Fruit fly (Drosophila melanogaster): Measurements from ENCODE around the gene CG16781.

The CG16781 gene

DNA sequence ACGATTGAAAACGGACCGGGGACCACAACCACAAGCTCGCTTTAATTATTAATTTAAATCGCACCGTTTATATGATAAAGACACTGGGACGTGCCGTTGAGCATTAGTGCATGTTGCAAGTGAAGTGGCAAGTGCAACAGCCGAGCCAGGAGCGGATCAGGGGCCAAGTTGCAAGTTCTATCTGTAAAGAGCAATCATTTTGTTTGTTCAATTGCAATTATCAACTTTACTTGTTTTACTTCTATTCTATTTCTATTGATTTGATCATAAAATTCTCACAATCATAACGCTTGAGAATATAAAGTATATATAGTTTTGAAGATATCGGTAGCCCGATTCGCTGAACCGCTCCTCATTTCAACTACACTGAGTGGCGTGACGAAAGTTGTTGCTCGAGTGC lies 27.7 kb downstream of the CG16781 start:
- TF ChIP-seq CG17801 (GFP tag; optimal IDR thresholded peaks at IDR 0.05; ENCODE audit: partially characterized antibody) = no peak

DNA sequence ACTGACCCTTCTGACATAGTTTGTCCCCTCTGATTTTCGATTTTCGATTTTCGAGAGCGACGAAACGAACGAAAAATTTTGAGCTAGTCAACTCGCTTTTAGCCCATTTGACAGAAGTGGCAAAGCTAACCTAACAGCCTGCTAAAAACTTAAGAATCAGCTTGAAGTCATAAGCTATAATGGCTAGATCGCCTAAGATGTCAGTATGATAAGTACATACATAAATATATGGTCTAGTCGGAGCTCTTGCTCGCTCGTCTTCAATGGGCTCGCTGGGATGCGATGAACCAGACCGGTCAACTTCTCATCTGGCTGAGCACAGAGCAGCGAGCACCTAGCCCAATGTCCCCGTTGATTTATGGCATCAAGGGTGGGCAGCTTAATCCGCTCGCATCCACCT lies 28.1 kb downstream of the CG16781 start, which contains the start of gene CG14269:
TSS of gene CG14269 (minus strand) at position 101 of the 400 bp plus-strand sequence.
- no peak for TF ChIP-seq CG17801 (GFP tag; optimal IDR thresholded peaks at IDR 0.05; ENCODE audit: partially characterized antibody)

DNA sequence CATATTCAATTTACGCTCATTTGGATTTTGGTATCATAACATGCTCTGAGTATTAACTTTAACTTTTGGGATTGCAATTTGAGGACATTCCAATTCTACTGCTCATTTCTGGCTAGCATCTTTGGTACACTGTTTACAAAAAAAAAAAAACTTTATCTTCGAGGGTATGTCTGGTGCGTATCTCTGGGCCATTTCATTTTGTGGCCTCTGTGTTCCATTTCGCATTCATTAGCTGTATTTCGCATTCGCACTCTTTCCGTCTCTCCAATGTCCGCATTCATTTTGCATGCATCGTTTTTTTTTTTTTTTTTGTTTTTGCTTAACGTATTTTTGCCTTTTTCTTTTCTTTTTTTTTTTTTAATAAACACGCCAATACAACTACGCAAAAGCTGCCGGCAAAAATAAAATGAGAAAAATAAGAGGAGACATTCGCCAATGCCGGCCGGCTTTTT lies 30.2 kb downstream of the CG16781 start:
- peak; percentile 75 for TF ChIP-seq CG17801 (GFP tag; optimal IDR thresholded peaks at IDR 0.05; ENCODE audit: partially characterized antibody)

DNA sequence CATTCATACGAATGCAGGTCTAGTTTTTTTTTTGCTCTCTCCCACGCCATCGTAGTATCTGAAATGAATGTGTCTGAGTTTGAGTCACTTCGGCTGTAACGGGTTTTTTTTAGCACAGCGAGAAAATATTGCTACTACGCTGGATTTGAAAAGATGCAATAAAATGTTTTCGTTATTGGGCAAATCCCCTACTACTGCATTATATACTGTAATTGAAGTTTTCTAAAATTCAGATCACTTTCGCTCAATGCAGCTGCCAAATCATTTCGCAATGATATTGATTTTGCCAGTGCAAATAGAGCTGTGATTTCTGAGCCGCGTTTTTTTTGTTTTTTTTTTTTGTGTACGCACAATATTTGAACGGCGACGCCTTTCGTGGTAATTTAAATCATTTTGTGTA lies 30.9 kb downstream of the CG16781 start:
- TF ChIP-seq CG17801 (GFP tag; optimal IDR thresholded peaks at IDR 0.05; ENCODE audit: partially characterized antibody) = peak; percentile 85

DNA sequence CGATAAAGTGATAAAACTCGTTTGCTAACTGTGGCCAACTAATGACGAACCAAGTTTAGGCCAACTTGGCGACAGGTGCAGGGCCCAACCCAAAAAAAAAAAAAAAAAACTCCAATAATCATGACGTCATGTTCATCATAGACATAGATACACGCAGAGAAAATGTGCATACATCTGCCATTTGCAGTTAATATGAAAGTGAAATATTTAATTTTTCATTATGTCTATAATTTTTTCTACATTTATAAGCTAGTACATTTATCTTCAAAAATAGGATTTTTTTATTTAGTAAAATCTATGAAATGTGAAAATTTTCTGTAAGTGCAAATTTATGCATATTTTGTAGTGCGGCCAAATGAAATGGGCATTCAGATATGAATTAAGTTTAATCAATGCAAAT lies 32.2 kb downstream of the CG16781 start:
- peak; percentile 28 for TF ChIP-seq CG17801 (GFP tag; optimal IDR thresholded peaks at IDR 0.05; ENCODE audit: partially characterized antibody)

DNA sequence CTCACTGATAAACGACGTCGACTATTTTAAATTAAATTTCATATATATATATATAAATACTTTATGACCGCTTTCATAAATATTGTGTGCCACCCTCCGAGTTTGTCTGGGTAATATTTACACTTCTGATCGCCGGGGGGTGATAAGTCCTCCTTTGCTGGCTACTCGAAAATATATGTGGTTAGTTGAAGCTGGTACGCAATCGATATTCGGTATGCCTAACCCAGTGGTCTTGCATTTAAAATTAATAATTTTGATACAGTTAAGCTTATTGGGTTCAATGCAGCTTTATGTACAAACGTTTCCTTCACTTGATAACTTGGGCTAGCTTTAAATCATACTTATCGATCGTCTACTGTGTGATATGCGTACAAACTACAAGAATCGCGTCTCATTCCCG lies 33.9 kb downstream of the CG16781 start:
- no peak for TF ChIP-seq CG17801 (GFP tag; optimal IDR thresholded peaks at IDR 0.05; ENCODE audit: partially characterized antibody)

DNA sequence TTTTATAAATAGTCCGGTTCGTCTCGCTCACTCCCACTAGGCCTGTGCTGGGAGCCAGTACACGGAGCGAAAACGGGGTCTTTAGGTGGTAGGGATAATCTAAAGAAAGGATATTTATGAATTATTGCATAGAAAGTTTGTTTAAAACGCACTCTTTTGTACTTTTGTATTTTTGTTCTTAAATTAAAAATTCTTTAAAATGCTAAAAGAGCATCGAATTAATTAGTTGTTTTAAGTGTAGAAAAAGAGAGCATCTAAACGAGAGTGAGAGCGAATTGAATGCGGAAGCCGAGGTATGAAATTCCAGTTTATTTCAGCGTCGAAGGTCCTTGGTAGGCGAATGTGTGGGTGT lies 36.3 kb downstream of the CG16781 start:
- peak; percentile 68 for TF ChIP-seq CG17801 (GFP tag; optimal IDR thresholded peaks at IDR 0.05; ENCODE audit: partially characterized antibody)

DNA sequence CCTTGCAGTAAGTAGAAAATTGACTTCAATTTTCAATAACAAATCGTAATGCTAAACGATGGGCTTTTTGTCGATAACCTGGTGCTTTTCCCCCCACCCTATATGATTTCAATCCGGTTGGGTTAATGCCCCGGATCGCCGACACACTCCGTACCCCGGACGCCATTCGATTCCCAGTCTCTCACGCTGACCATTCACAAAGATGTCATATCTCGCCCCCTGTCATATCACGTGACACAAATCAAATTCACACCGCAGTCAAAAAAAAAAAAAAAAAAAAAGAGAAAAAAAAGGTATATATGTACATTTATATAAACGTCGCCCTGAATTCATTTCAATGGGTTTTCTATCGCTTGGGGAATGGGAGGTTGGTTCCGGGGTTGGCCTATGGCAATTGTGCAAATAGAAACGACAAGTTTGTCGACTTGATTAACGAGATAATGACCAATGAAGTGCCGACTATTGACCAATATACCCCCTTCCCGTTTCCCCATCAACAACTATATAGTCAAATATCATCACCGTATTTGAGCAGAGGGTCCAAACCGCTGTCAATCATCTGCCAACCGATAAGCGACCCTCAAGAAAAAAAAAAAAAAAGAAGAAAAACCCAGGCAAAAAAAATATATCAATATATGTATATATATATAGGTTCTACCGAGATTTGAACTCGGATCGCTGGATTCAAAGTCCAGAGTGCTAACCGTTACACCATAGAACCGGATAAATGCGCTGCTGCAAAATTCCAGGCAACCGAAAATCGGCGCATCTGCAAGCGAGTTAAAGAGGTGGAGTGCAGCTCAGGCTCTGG lies 36.8 kb downstream of the CG16781 start:
- TF ChIP-seq CG17801 (GFP tag; optimal IDR thresholded peaks at IDR 0.05; ENCODE audit: partially characterized antibody) = no peak

DNA sequence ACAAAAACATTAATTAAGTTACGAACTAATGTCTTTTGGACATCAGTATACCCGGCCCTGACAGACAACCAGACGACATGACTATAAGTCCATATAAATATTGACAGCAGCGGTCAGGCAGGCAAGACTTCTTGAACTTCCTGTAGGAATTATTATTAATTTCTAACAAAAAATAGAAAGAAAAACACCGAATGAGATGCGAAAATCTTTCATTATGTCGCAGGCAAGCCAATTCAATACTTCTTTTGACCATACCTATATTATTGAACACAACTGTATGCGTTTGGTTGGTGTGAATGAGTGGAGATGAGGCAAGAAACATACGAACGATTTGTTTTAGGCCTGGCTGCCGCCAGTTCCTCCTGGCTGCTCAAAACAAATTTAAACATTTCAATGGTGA lies 38.9 kb downstream of the CG16781 start:
- TF ChIP-seq CG17801 (GFP tag; optimal IDR thresholded peaks at IDR 0.05; ENCODE audit: partially characterized antibody) = no peak

DNA sequence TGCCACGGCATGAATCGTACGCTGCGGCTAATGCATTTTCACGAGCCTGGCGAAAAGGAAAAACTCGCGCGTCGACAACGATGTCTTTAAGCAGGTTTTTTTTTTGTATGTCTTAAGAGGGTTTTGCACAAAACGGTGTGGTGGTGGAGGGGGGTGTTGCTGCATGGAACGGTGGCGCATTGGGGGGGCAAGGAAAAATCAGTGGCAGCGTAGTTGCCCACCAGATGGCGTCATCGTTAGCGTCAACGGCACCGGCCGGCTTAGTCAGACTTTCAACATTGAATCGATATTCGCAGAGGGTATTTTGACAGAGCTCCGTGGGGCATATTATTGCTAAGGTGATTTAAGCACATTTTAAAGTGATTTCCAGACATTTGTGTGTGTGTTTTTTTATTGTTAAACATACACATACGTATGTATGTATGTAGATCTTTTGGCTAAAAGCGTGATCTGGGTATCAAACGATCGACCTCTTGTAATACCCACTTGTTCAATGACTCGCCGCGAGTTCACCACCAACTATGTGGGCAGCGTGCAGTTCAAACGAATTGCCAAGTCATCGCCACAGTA lies 40.6 kb downstream of the CG16781 start:
- no peak for TF ChIP-seq CG17801 (GFP tag; optimal IDR thresholded peaks at IDR 0.05; ENCODE audit: partially characterized antibody)

DNA sequence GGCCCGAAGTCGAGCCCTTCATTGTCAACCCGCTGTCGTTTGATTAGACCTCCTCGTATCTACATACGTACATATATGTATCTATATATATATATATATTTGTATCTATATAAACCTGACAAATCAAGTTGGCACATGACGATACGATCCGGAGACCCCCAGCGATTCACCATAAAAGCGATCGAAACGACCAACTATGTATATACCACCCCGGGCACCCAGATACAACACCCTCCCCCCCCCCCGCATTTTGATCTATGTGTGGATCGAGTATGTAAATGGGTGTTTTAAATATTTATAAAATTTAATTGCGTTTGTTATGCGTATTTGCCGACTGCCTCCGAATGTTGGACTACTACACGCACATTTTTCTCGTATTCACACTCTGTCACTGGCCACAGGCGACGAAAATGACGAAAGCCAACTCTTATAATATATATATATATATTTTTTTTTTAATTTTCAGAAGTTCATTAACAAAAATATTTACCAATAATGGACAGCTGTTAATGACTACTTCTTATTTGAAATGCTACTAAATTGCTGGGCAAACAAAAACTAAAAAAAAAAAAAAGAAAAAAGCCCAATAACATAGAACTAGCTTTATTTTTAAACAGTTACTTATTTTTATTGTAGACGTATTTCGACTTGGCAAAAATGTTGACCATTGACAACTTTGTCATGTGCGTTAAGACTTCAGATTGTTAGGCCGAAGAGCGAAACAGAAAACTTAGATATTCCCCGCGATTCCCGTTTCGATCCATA lies 49.7 kb downstream of the CG16781 start:
- no peak for TF ChIP-seq CG17801 (GFP tag; optimal IDR thresholded peaks at IDR 0.05; ENCODE audit: partially characterized antibody)

DNA sequence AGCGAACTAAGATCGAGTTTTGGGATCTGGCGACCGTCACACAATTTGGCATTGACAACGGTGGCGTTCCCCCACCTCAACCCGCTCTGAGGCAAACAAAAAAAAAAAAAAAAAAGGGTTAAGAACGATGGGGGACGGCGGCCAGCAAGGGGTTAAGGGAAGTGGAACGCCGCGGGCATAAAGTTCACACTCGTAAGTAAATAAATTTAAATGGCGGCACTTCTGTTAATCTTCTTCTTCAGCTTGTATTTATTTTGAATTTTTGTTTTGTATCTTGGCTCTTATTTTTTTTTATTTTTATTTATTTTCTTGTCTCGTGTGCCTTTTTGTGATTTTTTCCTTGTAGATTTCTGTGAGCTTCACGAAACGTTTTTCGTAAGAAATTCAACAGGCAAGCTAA lies 51.0 kb downstream of the CG16781 start:
- no peak for TF ChIP-seq CG17801 (GFP tag; optimal IDR thresholded peaks at IDR 0.05; ENCODE audit: partially characterized antibody)
